Fruit fly (Drosophila melanogaster): Measurements from ENCODE around the gene CG14292.

The CG14292 gene

DNA sequence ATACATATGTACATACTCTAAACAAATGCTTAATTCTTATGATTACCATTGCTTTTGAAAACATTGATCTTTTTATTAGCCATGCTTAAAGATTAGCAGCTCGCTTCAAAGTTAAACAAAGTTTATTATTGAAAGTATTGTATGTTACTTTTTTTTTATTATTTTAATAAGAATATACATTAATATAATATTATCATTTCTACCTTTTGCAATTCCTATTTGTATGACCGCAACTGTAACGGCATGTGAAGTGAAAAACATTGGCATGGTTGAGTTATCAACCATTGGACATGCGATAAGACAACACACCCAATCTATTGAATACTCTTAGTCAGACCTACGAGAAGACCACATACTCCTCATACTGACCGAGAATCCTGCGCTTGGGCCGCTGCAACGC lies 5.5 kb upstream of the CG14292 start:
- TF ChIP-seq fd96Ca (GFP tag; IDR thresholded peaks at IDR 0.05) (no peak), CG17806 (tag; optimal IDR thresholded peaks at IDR 0.05) (peak; percentile 1), CG14655 (GFP tag; optimal IDR thresholded peaks at IDR 0.05) (peak; percentile 3)

DNA sequence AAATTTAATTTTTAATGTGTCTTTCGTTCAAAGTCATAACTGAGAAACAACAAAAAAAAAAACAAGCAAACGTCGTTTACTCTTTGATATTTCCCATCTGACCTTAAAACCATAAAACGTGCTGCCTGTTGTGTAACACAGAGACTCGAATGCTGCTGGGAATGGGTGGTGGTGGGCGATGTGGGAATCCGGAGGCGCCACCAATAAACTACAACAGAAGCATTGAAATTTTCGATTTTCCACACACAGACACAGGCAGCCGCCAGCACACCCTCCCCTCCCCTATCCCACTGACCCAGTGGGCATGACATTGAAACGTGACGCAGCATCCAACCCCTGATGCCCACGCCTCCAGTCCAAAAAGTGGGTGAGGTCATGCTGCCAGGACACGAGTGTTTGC lies 4.9 kb upstream of the CG14292 start:
- TF ChIP-seq CG32121 (GFP tag; IDR thresholded peaks at IDR 0.05) (no peak), Pif1B (GFP tag; optimal IDR thresholded peaks at IDR 0.05) (no peak), gl (tag; optimal IDR thresholded peaks at IDR 0.05) (no peak), CG10348 (GFP tag; IDR thresholded peaks at IDR 0.05) (no peak), CG4496 (GFP tag; IDR thresholded peaks at IDR 0.05) (no peak), fd96Ca (GFP tag; IDR thresholded peaks at IDR 0.05) (no peak)

DNA sequence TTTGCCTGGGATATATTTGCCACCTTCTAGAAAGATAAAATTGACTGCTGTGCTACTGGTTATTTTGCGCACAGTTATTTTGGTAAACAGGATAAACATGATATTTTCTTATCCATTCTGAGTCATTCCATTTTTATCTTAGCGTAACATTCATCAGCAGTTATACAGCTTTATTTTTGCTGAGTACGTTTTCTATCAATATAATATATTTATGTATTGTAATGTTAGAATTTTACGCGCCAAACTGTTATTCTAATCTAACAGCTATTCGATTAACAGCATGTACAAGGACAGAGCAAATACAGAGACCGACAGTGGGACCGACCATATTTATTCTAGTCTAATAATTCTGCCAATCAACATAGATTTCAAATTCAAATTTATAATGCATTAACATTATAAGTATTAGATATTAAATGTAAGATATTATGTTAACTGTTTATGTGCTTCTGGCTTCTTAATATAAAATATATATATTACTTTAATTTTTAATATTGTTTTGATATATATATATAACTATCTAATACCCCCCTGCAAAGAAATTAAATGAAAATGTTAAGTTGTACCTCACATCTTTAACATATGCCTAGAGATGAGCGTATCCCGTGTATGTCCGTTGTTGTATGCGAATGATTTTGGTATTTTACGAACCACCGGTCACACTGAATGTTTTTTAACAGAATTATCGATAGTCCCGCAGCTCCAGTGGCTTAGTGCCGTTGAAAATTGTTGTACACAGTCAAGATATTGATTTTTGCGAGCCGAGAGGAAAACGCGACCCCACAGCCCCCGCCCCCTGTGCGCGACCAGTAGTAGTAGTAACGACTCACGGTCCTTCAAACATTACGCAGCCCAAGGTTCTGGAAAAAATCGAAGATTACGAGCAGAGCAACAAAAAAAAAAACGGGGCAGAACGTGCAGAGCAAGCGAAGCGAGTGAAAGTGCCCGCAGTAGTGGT lies 745 bp upstream of the CG14292 start, which contains the start of gene EndoA:
TSS of gene EndoA (plus strand) at position 689 of the 958 bp plus-strand sequence.
- TF ChIP-seq Pif1B (GFP tag; optimal IDR thresholded peaks at IDR 0.05) (no peak), CG13204 (GFP tag; optimal IDR thresholded peaks at IDR 0.05) (no peak), CG8159 (tag; optimal IDR thresholded peaks at IDR 0.05) (peak; percentile 22), CG14655 (GFP tag; optimal IDR thresholded peaks at IDR 0.05) (peak; percentile 59), CG8301 (tag; optimal IDR thresholded peaks at IDR 0.05) (no peak), CG17806 (tag; optimal IDR thresholded peaks at IDR 0.05) (no peak), CG10348 (GFP tag; IDR thresholded peaks at IDR 0.05) (no peak), Ets98B (GFP tag; IDR thresholded peaks at IDR 0.05) (peak; percentile 40; the same call in 1 of the 2 replicates), CG9948 (tag; optimal IDR thresholded peaks at IDR 0.05) (peak; percentile 35), EcR (GFP tag; optimal IDR thresholded peaks at IDR 0.05) (no peak), D1 (tag; optimal IDR thresholded peaks at IDR 0.05) (no peak), CG4496 (GFP tag; IDR thresholded peaks at IDR 0.05) (peak; percentile 48; the same call in 2 of the 3 replicates), CG15710 (tag; optimal IDR thresholded peaks at IDR 0.05) (no peak), CG12605 (GFP tag; IDR thresholded peaks at IDR 0.05) (no peak), Snoo (tag; optimal IDR thresholded peaks at IDR 0.05) (no peak), CG32121 (GFP tag; IDR thresholded peaks at IDR 0.05) (peak; percentile 60; the same call in 1 of the 2 replicates)

DNA sequence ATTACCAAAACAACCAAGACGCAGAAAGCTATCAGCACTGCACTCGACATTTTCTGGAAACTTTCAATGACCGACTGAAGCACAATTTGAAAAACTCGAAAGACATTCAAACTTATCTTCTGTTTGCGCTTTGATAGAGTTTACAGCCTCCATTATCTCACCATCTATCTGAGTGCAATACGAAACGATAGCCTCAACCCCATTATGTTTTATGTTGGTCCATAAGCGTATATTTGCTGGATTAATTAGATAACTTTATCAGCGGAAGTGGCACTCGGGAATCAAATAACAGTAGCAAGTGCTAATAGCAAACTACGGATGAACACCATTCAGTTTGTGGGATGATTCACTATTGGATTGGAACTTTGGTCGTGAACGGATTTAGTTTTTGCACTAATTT lies 2.6 kb downstream of the CG14292 start, which contains the start of gene CG34284:
TSS of gene CG34284 (minus strand) at position 76 of the 400 bp plus-strand sequence.
- TF ChIP-seq CG32121 (GFP tag; IDR thresholded peaks at IDR 0.05) = no peak
- no peak for TF ChIP-seq gl (tag; optimal IDR thresholded peaks at IDR 0.05)
- no peak for TF ChIP-seq fd96Ca (GFP tag; IDR thresholded peaks at IDR 0.05)
- TF ChIP-seq CG17806 (tag; optimal IDR thresholded peaks at IDR 0.05) = no peak
- no peak for TF ChIP-seq Pif1A (GFP tag; optimal IDR thresholded peaks at IDR 0.05)
- TF ChIP-seq CG14655 (GFP tag; optimal IDR thresholded peaks at IDR 0.05) = no peak
- TF ChIP-seq CG10348 (GFP tag; IDR thresholded peaks at IDR 0.05) = no peak
- TF ChIP-seq CG12605 (GFP tag; IDR thresholded peaks at IDR 0.05) = no peak
- no peak for TF ChIP-seq CG34367 (tag; optimal IDR thresholded peaks at IDR 0.05)
- TF ChIP-seq CG15710 (tag; optimal IDR thresholded peaks at IDR 0.05) = no peak
- TF ChIP-seq EcR (GFP tag; optimal IDR thresholded peaks at IDR 0.05) = no peak
- TF ChIP-seq D1 (tag; optimal IDR thresholded peaks at IDR 0.05) = no peak
- no peak for TF ChIP-seq Snoo (tag; optimal IDR thresholded peaks at IDR 0.05)

DNA sequence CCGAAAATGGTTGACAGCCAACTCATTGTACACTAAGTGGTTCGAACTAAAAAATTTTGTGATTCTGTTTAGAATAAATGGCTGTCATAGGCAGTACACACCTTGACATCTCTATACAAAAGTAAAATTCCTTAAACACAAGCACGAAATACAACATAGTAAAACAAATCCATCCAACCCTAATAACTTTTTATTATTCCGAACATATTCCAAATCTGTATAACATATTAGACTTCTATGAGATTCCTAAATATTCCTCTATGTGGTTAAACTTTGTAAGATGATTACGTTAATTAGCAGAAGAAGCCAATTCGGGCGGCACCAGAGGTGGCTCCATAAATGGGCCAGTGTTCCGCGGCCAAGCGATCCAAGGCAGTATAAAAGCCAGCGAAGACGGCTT lies 3.3 kb downstream of the CG14292 start, which contains the start of gene CG14294:
TSS of gene CG14294 (minus strand) at position 101 of the 400 bp plus-strand sequence.
- TF ChIP-seq CG17806 (tag; optimal IDR thresholded peaks at IDR 0.05) = no peak

DNA sequence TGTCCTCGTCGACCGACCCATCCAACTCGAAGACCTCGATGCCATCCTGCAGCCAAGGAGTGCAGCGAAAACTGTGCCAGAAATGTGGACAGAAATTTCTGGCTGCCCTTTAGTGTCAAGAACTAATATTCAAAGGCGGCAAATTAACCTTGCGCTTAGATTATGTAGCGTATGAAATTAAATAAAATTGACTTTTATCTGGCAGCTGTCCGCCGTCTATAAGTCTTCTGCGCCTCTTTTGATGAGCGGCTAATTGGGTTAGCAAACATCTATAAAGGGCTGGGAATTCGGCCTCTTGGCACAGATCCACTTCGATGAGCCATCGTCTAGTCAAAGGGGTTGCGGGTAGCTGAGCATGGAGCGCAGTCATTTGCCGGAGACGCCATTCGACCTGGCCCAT lies 6.3 kb downstream of the CG14292 start, which contains the start of gene Rh2:
TSS of gene Rh2 (plus strand) at position 301 of the 400 bp plus-strand sequence.
- TF ChIP-seq EcR (GFP tag; optimal IDR thresholded peaks at IDR 0.05) (no peak), fd96Ca (GFP tag; IDR thresholded peaks at IDR 0.05) (no peak)

DNA sequence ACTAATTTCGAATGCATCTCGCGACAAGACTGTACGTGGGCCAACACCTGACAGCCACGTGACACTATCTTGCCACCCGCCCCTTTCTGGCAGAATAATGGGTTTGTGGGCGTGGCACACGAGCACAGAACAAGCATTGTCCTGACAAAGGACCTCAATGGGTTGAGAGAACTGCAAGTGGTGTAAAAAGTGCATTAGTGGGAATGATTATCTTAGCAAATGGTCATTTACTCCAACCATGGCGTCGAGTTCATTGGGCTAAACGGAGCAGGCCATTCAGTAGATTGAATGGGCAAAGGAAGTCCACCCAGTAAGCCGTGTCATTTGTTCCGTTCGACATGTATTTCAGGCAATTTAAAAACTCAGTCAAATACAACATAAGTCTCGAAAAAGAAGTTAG lies 7.6 kb downstream of the CG14292 start, which contains the start of gene CG14297:
TSS of gene CG14297 (plus strand) at position 301 of the 400 bp plus-strand sequence.
- TF ChIP-seq gl (tag; optimal IDR thresholded peaks at IDR 0.05) (no peak), CG32121 (GFP tag; IDR thresholded peaks at IDR 0.05) (no peak)

DNA sequence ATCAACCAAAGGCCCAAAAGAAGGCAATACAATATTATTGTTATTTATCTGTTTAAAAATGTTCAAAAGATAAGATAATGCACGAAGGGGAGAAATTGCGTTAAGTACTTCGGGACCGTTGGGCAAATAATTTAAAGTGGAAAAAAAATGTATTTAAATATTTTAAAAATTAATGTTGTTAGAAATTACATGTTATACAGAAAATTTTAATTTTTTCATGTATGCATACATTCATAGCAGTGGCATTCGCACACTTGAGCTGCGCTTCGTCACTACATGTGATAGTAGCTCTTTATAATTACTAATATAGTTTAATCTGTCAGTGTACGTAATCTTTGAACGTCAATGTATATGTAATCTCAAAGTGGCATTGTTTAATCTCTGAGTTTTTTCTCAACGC lies 10.2 kb downstream of the CG14292 start:
- TF ChIP-seq CG8301 (tag; optimal IDR thresholded peaks at IDR 0.05) = no peak
- no peak for TF ChIP-seq CG10348 (GFP tag; IDR thresholded peaks at IDR 0.05)
- TF ChIP-seq Snoo (tag; optimal IDR thresholded peaks at IDR 0.05) = no peak
- no peak for TF ChIP-seq CG13204 (GFP tag; optimal IDR thresholded peaks at IDR 0.05)
